Worm (Caenorhabditis elegans): Measurements from ENCODE around the gene VZK822L.2.
A peak's percentile ranks its signal among the peaks of the same experiment; 100 is the strongest.

DNA sequence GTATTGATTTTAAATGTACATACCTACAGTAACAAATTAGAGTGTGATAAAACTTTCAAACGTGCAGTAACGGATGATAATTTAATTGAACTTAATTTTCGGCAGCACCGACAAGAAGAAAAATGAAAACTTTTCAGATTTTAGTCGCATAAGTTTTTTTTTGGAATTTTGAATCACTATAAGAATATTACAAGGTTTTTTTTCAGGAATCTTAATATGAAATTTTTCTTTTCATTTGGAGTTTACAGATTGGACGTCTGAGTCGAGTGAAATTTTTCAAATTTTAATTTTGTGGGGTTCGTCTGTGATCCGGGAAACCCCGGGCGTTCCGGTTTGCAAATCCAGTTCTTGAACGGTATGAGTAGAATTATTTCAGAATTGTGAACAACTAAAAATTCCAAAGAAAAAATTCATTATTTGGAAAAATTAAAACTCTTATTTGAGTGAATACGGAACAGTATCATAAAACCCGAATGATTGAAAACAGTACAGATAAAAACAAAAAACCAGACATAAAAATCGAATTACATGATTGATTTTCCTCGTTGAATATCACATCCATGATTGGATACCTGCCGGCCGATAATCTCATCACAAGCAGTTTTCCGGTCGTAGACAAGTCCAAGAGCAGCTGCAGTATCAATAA lies 1.6 kb downstream of the VZK822L.2 start:
- no peak for TF ChIP-seq efl-1 (optimal IDR thresholded peaks at IDR 0.05)
- TF ChIP-seq efl-1 (GFP tag; optimal IDR thresholded peaks at IDR 0.05 in 1 of 2), result peak in 1 of 2 experiments; percentile 55
- TF ChIP-seq ztf-4 (tag; optimal IDR thresholded peaks at IDR 0.05), result no peak
